Fruit fly (Drosophila melanogaster): ENCODE data around the gene galla-2.

DNA sequence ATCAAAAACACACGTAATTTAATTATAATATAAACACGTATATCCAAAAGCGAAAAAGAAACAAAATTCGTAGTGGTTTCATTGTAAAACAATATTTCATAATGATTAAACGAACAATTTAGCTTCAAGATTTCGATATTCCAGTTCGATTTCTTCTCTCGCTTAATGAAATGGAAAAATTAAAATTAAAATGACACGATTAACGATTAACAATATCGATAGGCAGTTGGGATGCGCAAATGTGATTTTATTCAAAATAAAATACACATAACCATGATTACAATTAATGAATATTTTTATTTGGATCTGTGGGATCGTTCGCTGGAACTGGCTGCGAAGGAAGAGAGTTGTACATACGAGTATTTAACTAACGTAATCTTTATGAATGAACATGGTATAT is 6.7 kb upstream of the galla-2 start:
- no peak for TF ChIP-seq ttk (optimal IDR thresholded peaks at IDR 0.05)
- TF ChIP-seq insv (optimal IDR thresholded peaks at IDR 0.05) = no peak
- no peak for TF ChIP-seq Sin3A (optimal IDR thresholded peaks at IDR 0.05)

All from Kc167 (cell line).